Worm (Caenorhabditis elegans) whole organism, L2 larva: ENCODE results near the gene rgs-3.

Source experiments
- ZK546.5 ChIP-seq: sonication (generic microtip); optimal IDR thresholded peaks from 2 replicates; lab custom pipeline; 2017; ENCODE audit warnings: missing biosample characterization, missing genetic modification characterization
- aly-2 ChIP-seq: fragments of 150-350 bp; optimal IDR thresholded peaks from 2 replicates; lab custom pipeline; 2014; ENCODE audit warnings: missing biosample characterization, missing genetic modification characterization
- ama-1 ChIP-seq: fragments of 150-350 bp; optimal IDR thresholded peaks from 2 replicates; lab custom pipeline; 2018; ENCODE audit warnings: inconsistent platforms
- gmeb-1 ChIP-seq: fragments of 150-350 bp; optimal IDR thresholded peaks from 2 replicates; lab custom pipeline; 2014; ENCODE audit warnings: missing biosample characterization, missing genetic modification characterization
- lsy-2 ChIP-seq, 2 experiments: fragments of 150-350 bp in 1 of 2; sonication (generic microtip) in 1 of 2; optimal IDR thresholded peaks; 2 replicates each; lab custom pipeline; 2014 to 2017; ENCODE audit warnings: missing biosample characterization in 2 of 2, missing genetic modification characterization in 2 of 2
- nhr-25 ChIP-seq: fragments of 150-350 bp; sonication (generic microtip); optimal IDR thresholded peaks from 3 replicates; lab custom pipeline; 2014; ENCODE audit warnings: missing biosample characterization, missing genetic modification characterization
- snpc-4 ChIP-seq: fragments of 150-350 bp; optimal IDR thresholded peaks from 2 replicates; lab custom pipeline; 2014; ENCODE audit warnings: missing biosample characterization, missing genetic modification characterization
- ztf-4 ChIP-seq: fragments of 150-350 bp; optimal IDR thresholded peaks from 2 replicates; lab custom pipeline; 2014; ENCODE audit warnings: missing biosample characterization, missing genetic modification characterization

ce11 chrII:6125259-6125658 is 25.7 kb downstream of the rgs-3 start, which contains the start of gene rars-2:
- no peak for TF ChIP-seq lsy-2 (tag; optimal IDR thresholded peaks at IDR 0.05; lab: Kevin White, UChicago)
- TF ChIP-seq snpc-4 (tag; lab: Kevin White, UChicago) = no peak
- no peak for TF ChIP-seq ama-1 (lab: Kevin White, UChicago)
- TF ChIP-seq gmeb-1 (tag; lab: Kevin White, UChicago) = no peak
- no peak for TF ChIP-seq nhr-25 (tag; lab: Kevin White, UChicago)
- no peak for TF ChIP-seq aly-2 (tag; lab: Kevin White, UChicago)
- TF ChIP-seq ztf-4 (tag; lab: Kevin White, UChicago) = no peak
- no peak for TF ChIP-seq ZK546.5 (tag; lab: Kevin White, UChicago)
